Fruit fly (Drosophila melanogaster) whole organism, embryonic: ENCODE data around the gene GNBP1.

Source experiments
- CG2199 ChIP-seq: fragments of 200-800 bp; sonication (Bioruptor generic); IDR thresholded peaks from 3 replicates; pipeline ENCODE4 v1.3.6; 2022; ENCODE audit warnings: missing biosample characterization, missing genetic modification characterization
- Elba2 ChIP-seq: fragments of 200-800 bp; sonication (Bioruptor generic); optimal IDR thresholded peaks from 3 replicates; lab custom pipeline; 2016; ENCODE audit warnings: missing biosample characterization, missing genetic modification characterization
- ftz-f1 ChIP-seq: fragments of 200-800 bp; sonication (Bioruptor generic); optimal IDR thresholded peaks from 2 replicates; lab custom pipeline; 2016; ENCODE audit warnings: missing biosample characterization, missing genetic modification characterization
- sens ChIP-seq: fragments of 200-800 bp; sonication (Bioruptor generic); peaks from one replicate; lab custom pipeline; 2016; ENCODE audit warnings: missing biosample characterization, missing genetic modification characterization
- unpg ChIP-seq: fragments of 200-800 bp; sonication (Bioruptor generic); optimal IDR thresholded peaks from 3 replicates; lab custom pipeline; 2018; ENCODE audit warnings: missing biosample characterization, mild to moderate bottlenecking, missing genetic modification characterization, moderate library complexity

GNBP1 gene

dm6 chr3L:18693887-18694286, 18.3 kb downstream of the GNBP1 start, which contains the start of gene CG6893 (continued):
- TF ChIP-seq ftz-f1 (GFP tag; lab: Kevin White, UChicago) = no peak

dm6 chr3L:18698312-18698711, 22.7 kb downstream of the GNBP1 start, which contains the start of gene Dic4:
Gene Dic4, minus strand, starts transcription at chr3L:18698412.
- TF ChIP-seq sens (GFP tag; lab: Kevin White, UChicago) (peak; percentile 1), unpg (GFP tag; lab: Kevin White, UChicago) (no peak)

- TF ChIP-seq Elba2 (peak; percentile 37), CG2199 (no peak)
These were observed 47.6 kb downstream of the GNBP1 start, which contains the start of gene CG12477 for dm6 chr3L:18723172-18723571. Gene CG12477, minus strand, starts transcription at chr3L:18723272.
